Fruit fly (Drosophila melanogaster) whole organism, adult: ENCODE results near the gene Atat.

Experiments used
- CG11617 ChIP-seq: fragments of 200-800 bp; sonication (Bioruptor generic); optimal IDR thresholded peaks from 2 replicates; lab custom pipeline; 2017; ENCODE audit warnings: mild to moderate bottlenecking, missing biosample characterization, missing genetic modification reagents, missing genetic modification characterization
- CG14711 ChIP-seq: fragments of 200-800 bp; sonication (Bioruptor generic); optimal IDR thresholded peaks from 2 replicates; lab custom pipeline; 2018; ENCODE audit warnings: missing biosample characterization, mild to moderate bottlenecking, missing genetic modification characterization, moderate library complexity
- CG1620 ChIP-seq: fragments of 200-800 bp; sonication (Bioruptor generic); optimal IDR thresholded peaks from 2 replicates; lab custom pipeline; 2016; ENCODE audit warnings: missing biosample characterization, missing genetic modification characterization
- Hr96 ChIP-seq: fragments of 200-800 bp; sonication (Bioruptor generic); optimal IDR thresholded peaks from 2 replicates; lab custom pipeline; 2016; ENCODE audit warnings: missing biosample characterization, missing genetic modification characterization
- ovo ChIP-seq: fragments of 200-800 bp; sonication (Bioruptor generic); optimal IDR thresholded peaks from 2 replicates; lab custom pipeline; 2016; ENCODE audit warnings: missing biosample characterization, missing genetic modification characterization
- tj ChIP-seq: fragments of 200-800 bp; sonication (Bioruptor generic); optimal IDR thresholded peaks from 3 replicates; lab custom pipeline; 2017; ENCODE audit warnings: missing biosample characterization, mild to moderate bottlenecking, missing genetic modification characterization, moderate library complexity

dm6 chr3L:9370907-9371365, 55.6 kb downstream of the Atat start, which contains the start of gene Fdx1:
- peak; percentile 48 for TF ChIP-seq CG11617 (GFP tag; lab: Kevin White, UChicago)
- no peak for TF ChIP-seq CG1620 (GFP tag; lab: Kevin White, UChicago)
- TF ChIP-seq ovo (GFP tag; lab: Kevin White, UChicago), result no peak
- peak; percentile 49 for TF ChIP-seq CG14711
- peak; percentile 88 for TF ChIP-seq tj
- no peak for TF ChIP-seq Hr96 (GFP tag; lab: Kevin White, UChicago)
